Fruit fly (Drosophila melanogaster) Kc167 (cell line): ENCODE measurements around the gene mrva.

Experiments used
- Myc ChIP-seq: fragments of >200 bp; optimal IDR thresholded peaks from 2 replicates; lab custom pipeline; 2017; ENCODE audit warnings: missing external identifiers
- Sin3A ChIP-seq: fragments of >200 bp; optimal IDR thresholded peaks from 2 replicates; lab custom pipeline; 2018; ENCODE audit warnings: missing external identifiers
- h ChIP-seq: fragments of >200 bp; optimal IDR thresholded peaks from 3 replicates; lab custom pipeline; 2018; ENCODE audit warnings: missing external identifiers
- insv ChIP-seq: fragments of >200 bp; optimal IDR thresholded peaks from 3 replicates; lab custom pipeline; 2018; ENCODE audit warnings: missing external identifiers
- psq ChIP-seq: fragments of >200 bp; optimal IDR thresholded peaks from 2 replicates; lab custom pipeline; 2017; ENCODE audit warnings: missing external identifiers
- ttk ChIP-seq: sonication (Bioruptor generic); optimal IDR thresholded peaks from 2 replicates; lab custom pipeline; 2017; ENCODE audit warnings: missing external identifiers

Gene mrva

dm6 chr3L:7356386-7357117, 27.9 kb upstream of the mrva start, which contains the start of gene CTCF:
CTCF (minus strand) TSS chr3L:7356713.
- TF ChIP-seq ttk (lab: Kevin White, UChicago) (no peak), Myc (lab: Kevin White, UChicago) (no peak), psq (lab: Kevin White, UChicago) (no peak), h (lab: Kevin White, UChicago) (no peak), insv (no peak), Sin3A (lab: Kevin White, UChicago) (no peak)

DNA sequence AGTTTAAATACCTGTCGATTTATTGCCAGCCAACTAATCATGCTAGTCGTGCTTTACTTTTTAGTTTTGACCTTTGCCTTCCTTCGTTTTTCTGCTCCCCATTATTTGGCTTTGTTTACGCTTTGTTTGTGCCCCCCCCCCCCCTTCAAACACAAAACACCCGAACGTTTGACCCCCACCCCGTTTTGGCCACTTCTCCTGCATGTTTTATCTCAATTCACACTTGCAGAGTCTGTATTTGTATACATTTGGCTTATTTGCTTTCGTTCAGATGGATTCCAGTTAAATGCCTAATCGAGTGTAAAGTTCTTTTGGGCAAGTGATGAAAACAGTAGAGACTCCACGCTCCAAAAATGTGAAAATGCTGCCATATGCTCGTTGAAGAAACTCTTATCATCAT, 20.7 kb upstream of the mrva start:
- TF ChIP-seq Myc (lab: Kevin White, UChicago) (no peak), psq (lab: Kevin White, UChicago) (no peak), Sin3A (lab: Kevin White, UChicago) (no peak), insv (no peak), ttk (lab: Kevin White, UChicago) (no peak), h (lab: Kevin White, UChicago) (no peak)

DNA sequence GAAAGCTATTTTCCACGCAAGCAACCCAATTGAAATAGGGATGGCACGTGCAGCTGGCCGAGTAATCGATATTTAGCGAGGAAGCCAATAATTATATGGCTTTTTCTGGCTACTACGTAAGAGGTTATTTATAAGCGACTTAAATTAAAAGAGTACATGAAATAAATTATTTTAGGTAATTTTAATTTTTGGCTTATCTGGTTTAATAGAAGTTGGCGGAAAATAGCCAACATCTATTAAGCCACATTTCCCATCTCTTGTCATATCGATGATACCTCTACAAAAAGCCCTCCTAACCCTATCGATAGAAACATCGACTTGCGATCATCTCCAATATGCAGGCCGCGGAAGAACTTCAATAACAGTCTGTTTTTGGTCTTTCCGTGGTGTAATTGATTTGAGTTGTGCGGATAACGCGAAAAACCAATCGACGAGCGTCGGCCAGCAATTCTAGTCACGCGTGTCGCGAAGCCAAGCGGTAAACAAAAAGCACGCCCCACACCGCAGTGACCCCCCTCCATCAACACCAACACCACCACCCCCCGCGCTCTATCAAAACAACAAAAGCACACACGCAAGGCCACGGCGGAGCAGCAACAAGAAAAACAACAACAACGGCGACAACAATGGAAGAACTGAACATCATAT, 19.5 kb upstream of the mrva start, which contains the start of the genes Srp19 and qm:
Gene Srp19 (minus strand): TSS at position 51 of the 648 bp plus-strand sequence.
Gene qm (plus strand): TSS at position 330 of the 648 bp plus-strand sequence.
- no peak for TF ChIP-seq Myc (lab: Kevin White, UChicago)
- TF ChIP-seq insv = no peak
- no peak for TF ChIP-seq Sin3A (lab: Kevin White, UChicago)
- no peak for TF ChIP-seq psq (lab: Kevin White, UChicago)
- TF ChIP-seq ttk (lab: Kevin White, UChicago) = no peak
- no peak for TF ChIP-seq h (lab: Kevin White, UChicago)

- no peak for TF ChIP-seq h (lab: Kevin White, UChicago)
- no peak for TF ChIP-seq Sin3A (lab: Kevin White, UChicago)
- no peak for TF ChIP-seq ttk (lab: Kevin White, UChicago)
- no peak for TF ChIP-seq psq (lab: Kevin White, UChicago)
- no peak for TF ChIP-seq insv
- no peak for TF ChIP-seq Myc (lab: Kevin White, UChicago)
These were observed 18.3 kb upstream of the mrva start, which contains the start of gene CG14834 for dm6 chr3L:7346951-7347350. CG14834 (minus strand) TSS chr3L:7347123.

DNA sequence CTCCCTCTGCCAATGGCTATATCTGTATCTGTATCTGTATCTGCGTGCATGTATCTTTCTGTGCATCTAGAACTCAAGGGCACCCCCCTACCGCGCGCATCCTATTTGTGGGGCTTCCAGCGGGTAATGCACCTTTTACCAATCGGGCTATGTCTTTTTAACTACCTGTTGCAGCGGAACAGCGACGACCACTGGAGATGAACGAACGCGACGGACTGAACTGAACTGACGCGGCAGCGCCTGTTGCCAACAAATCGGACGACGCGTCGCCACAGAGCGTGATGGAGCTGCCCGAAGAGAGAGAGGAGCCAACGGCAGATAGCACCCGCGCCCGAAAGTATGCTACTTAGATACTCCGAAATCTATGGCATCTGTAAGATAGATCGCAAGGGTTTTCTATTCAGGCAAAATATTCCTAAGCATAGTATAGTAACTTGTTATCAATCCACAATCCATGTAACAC, 16.4 kb upstream of the mrva start, which contains the start of gene Cln7:
Gene Cln7 (minus strand): TSS at position 219 of the 463 bp plus-strand sequence.
- TF ChIP-seq psq (lab: Kevin White, UChicago) (no peak), h (lab: Kevin White, UChicago) (no peak), Sin3A (lab: Kevin White, UChicago) (no peak), insv (no peak), Myc (lab: Kevin White, UChicago) (no peak), ttk (lab: Kevin White, UChicago) (no peak)

dm6 chr3L:7344001-7344400, 15.4 kb upstream of the mrva start:
- TF ChIP-seq Sin3A (lab: Kevin White, UChicago) (no peak), ttk (lab: Kevin White, UChicago) (no peak), psq (lab: Kevin White, UChicago) (no peak), h (lab: Kevin White, UChicago) (no peak), Myc (lab: Kevin White, UChicago) (no peak), insv (no peak)

DNA sequence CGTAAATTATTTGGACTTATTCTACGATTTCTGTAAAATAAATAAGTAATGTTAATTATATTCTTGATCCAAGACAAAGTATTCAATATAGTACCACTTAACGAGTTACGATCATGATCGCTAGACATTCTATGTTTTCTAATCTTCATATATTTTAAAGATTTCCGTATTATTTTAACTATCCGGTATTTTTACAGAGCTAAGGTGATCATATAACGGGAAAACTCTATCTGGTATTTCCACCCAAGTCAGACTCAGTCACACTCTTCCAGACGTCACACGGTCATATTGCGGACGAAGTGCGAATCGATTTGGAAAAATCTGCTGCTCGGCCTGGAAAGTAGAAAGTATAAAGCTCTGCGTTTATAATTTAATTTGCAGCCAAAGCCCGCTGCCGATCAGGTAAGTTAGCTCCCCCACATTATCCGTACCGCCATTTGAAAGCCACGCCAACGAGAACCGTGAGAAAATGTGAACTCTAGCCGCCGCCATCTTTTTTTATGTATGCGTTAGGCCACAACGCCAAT, 10.6 kb upstream of the mrva start, which contains the start of the genes lark and eco:
Gene lark (plus strand): TSS at position 51 of the 527 bp plus-strand sequence.
Gene eco (minus strand): TSS at position 125 of the 527 bp plus-strand sequence.
- TF ChIP-seq insv = no peak
- TF ChIP-seq ttk (lab: Kevin White, UChicago) = no peak
- TF ChIP-seq h (lab: Kevin White, UChicago) = no peak
- TF ChIP-seq Sin3A (lab: Kevin White, UChicago) = no peak
- TF ChIP-seq psq (lab: Kevin White, UChicago) = no peak
- no peak for TF ChIP-seq Myc (lab: Kevin White, UChicago)

dm6 chr3L:7338786-7339185, 10.1 kb upstream of the mrva start:
- TF ChIP-seq psq (lab: Kevin White, UChicago) (no peak), Myc (lab: Kevin White, UChicago) (no peak), Sin3A (lab: Kevin White, UChicago) (no peak), h (lab: Kevin White, UChicago) (no peak), insv (no peak), ttk (lab: Kevin White, UChicago) (no peak)

DNA sequence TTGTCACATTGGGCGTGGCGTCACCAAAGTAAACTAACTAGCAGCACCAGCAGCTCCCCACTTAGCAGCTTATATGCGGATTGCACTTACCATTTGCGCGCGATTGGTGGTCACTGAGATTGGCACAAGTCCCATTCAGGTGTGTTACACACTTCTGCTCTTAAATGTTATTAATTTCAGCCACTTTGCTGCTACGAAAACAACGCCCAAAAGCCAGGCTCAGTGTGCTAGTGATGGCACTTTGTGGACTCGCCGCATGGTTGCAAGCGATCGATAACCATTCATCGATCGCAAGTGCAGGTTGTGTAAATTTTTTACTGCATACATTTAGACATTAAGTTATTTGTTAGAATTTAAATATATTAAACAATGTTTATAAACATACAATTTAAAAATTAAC, 6.3 kb upstream of the mrva start, which contains the start of the genes wrm1 and wrm2:
Gene wrm1 (minus strand): TSS at position 237 of the 400 bp plus-strand sequence.
Gene wrm2 (minus strand): TSS at position 237 of the 400 bp plus-strand sequence.
- no peak for TF ChIP-seq insv
- no peak for TF ChIP-seq Myc (lab: Kevin White, UChicago)
- no peak for TF ChIP-seq Sin3A (lab: Kevin White, UChicago)

- TF ChIP-seq Sin3A (lab: Kevin White, UChicago) = no peak
- TF ChIP-seq insv = no peak
- no peak for TF ChIP-seq Myc (lab: Kevin White, UChicago)
- no peak for TF ChIP-seq h (lab: Kevin White, UChicago)
- TF ChIP-seq psq (lab: Kevin White, UChicago) = no peak
- no peak for TF ChIP-seq ttk (lab: Kevin White, UChicago)
These were observed 2.0 kb downstream of the mrva start for dm6 chr3L:7326676-7327075.

dm6 chr3L:7323348-7323747, 5.3 kb downstream of the mrva start, which contains the start of the genes RhoGEF4 and Rint1:
RhoGEF4 (minus strand) TSS chr3L:7323411.
Rint1 (plus strand) TSS chr3L:7323619.
- TF ChIP-seq Myc (lab: Kevin White, UChicago) = no peak
